Fruit fly (Drosophila melanogaster) whole organism, embryonic: ENCODE results near the gene CG10232.

Experiments used
- ATbp ChIP-seq: fragments of 200-800 bp; sonication (Bioruptor generic); optimal IDR thresholded peaks from 2 replicates; lab custom pipeline; 2017; ENCODE audit warnings: missing biosample characterization, mild to moderate bottlenecking, missing genetic modification characterization, missing genetic modification reagents
- Adf1 ChIP-seq: fragments of 200-800 bp; sonication (Bioruptor generic); IDR thresholded peaks from 2 replicates; pipeline ENCODE4 v1.3.6; 2022; ENCODE audit warnings: missing biosample characterization, missing genetic modification characterization
- CG10462 ChIP-seq: fragments of 200-800 bp; sonication (Bioruptor generic); optimal IDR thresholded peaks from 2 replicates; lab custom pipeline; 2016; ENCODE audit warnings: missing biosample characterization, missing genetic modification characterization
- CG10979 ChIP-seq: fragments of 200-800 bp; sonication (Bioruptor generic); optimal IDR thresholded peaks from 2 replicates; lab custom pipeline; 2018; ENCODE audit warnings: missing biosample characterization, mild to moderate bottlenecking, missing genetic modification characterization, moderate library complexity
- CG11456 ChIP-seq: fragments of 200-800 bp; sonication (Bioruptor generic); IDR thresholded peaks from 3 replicates; pipeline ENCODE4 v1.3.6; 2022; ENCODE audit warnings: missing biosample characterization, missing genetic modification characterization
- CG13123 ChIP-seq: fragments of 200-800 bp; sonication (Bioruptor generic); optimal IDR thresholded peaks from 2 replicates; lab custom pipeline; 2016; ENCODE audit warnings: missing biosample characterization, missing genetic modification characterization
- CG15479 ChIP-seq: fragments of 200-800 bp; sonication (Bioruptor generic); optimal IDR thresholded peaks from 3 replicates; lab custom pipeline; 2019; ENCODE audit warnings: missing biosample characterization, mild to moderate bottlenecking, missing genetic modification characterization, moderate library complexity
- CG15514 ChIP-seq: fragments of 200-800 bp; sonication (Bioruptor generic); optimal IDR thresholded peaks from 3 replicates; lab custom pipeline; 2017; ENCODE audit warnings: missing biosample characterization, missing genetic modification characterization, mild to moderate bottlenecking, moderate library complexity, missing genetic modification reagents
- CG1603 ChIP-seq: fragments of 200-800 bp; sonication (Bioruptor generic); optimal IDR thresholded peaks from 2 replicates; lab custom pipeline; 2019; ENCODE audit warnings: missing biosample characterization, mild to moderate bottlenecking, missing genetic modification characterization, moderate library complexity
- CG1647 ChIP-seq: fragments of 200-800 bp; sonication (Bioruptor generic); optimal IDR thresholded peaks from 3 replicates; lab custom pipeline; 2016; ENCODE audit warnings: missing biosample characterization, missing genetic modification characterization
- CG16815 ChIP-seq: fragments of 200-800 bp; sonication (Bioruptor generic); optimal IDR thresholded peaks from 3 replicates; lab custom pipeline; 2017; ENCODE audit warnings: missing biosample characterization, mild to moderate bottlenecking, missing genetic modification characterization
- CG17802 ChIP-seq: fragments of 200-800 bp; sonication (Bioruptor generic); optimal IDR thresholded peaks from 2 replicates; lab custom pipeline; 2018; ENCODE audit warnings: missing biosample characterization, mild to moderate bottlenecking, missing genetic modification characterization, moderate library complexity
- CG17912 ChIP-seq: fragments of 200-800 bp; sonication (Bioruptor generic); optimal IDR thresholded peaks from 2 replicates; lab custom pipeline; 2018; ENCODE audit warnings: missing biosample characterization, mild to moderate bottlenecking, missing genetic modification characterization
- CG18599 ChIP-seq: fragments of 200-800 bp; sonication (Bioruptor generic); optimal IDR thresholded peaks from 3 replicates; lab custom pipeline; 2017; ENCODE audit warnings: missing biosample characterization, missing genetic modification characterization, mild to moderate bottlenecking, moderate library complexity, missing genetic modification reagents
- CG2120 ChIP-seq: fragments of 200-800 bp; sonication (Bioruptor generic); optimal IDR thresholded peaks from 3 replicates; lab custom pipeline; 2016; ENCODE audit warnings: missing biosample characterization, missing genetic modification characterization
- CG2199 ChIP-seq: fragments of 200-800 bp; sonication (Bioruptor generic); IDR thresholded peaks from 3 replicates; pipeline ENCODE4 v1.3.6; 2022; ENCODE audit warnings: missing biosample characterization, missing genetic modification characterization
- CG30403 ChIP-seq: fragments of 200-800 bp; sonication (Bioruptor generic); optimal IDR thresholded peaks from 3 replicates; lab custom pipeline; 2016; ENCODE audit warnings: missing biosample characterization, missing genetic modification characterization
- CG34224 ChIP-seq: fragments of 200-800 bp; sonication (Bioruptor generic); IDR thresholded peaks from 3 replicates; pipeline ENCODE4 v1.3.6; 2022; ENCODE audit warnings: missing biosample characterization, missing genetic modification characterization; ENCODE audit not compliant: partially characterized antibody
- CG4707 ChIP-seq: fragments of 200-800 bp; sonication (Bioruptor generic); optimal IDR thresholded peaks from 2 replicates; lab custom pipeline; 2018; ENCODE audit warnings: missing biosample characterization, mild to moderate bottlenecking, missing genetic modification characterization, moderate library complexity
- CG6854 ChIP-seq: fragments of 200-800 bp; sonication (Bioruptor generic); optimal IDR thresholded peaks from 3 replicates; lab custom pipeline; 2017; ENCODE audit warnings: missing biosample characterization, mild to moderate bottlenecking, missing genetic modification characterization
- CG7745 ChIP-seq: fragments of 200-800 bp; sonication (Bioruptor generic); optimal IDR thresholded peaks from 2 replicates; lab custom pipeline; 2018; ENCODE audit warnings: missing biosample characterization, mild to moderate bottlenecking, missing genetic modification characterization, moderate library complexity
- D ChIP-seq, 2 experiments: fragments of 200-800 bp in 1 of 2; fragments of >200 bp in 1 of 2; sonication (Bioruptor generic) in 1 of 2; optimal IDR thresholded peaks; 2 replicates in 1 of 2; 3 replicates in 1 of 2; lab custom pipeline; 2017; ENCODE audit warnings: mild to moderate bottlenecking in 1 of 2, missing biosample characterization in 1 of 2, missing genetic modification characterization in 1 of 2, missing genetic modification reagents in 1 of 2
- D19B ChIP-seq: fragments of 200-800 bp; sonication (Bioruptor generic); optimal IDR thresholded peaks from 2 replicates; lab custom pipeline; 2017; ENCODE audit warnings: missing biosample characterization, mild to moderate bottlenecking, missing genetic modification characterization
- Dip3 ChIP-seq: fragments of 200-800 bp; sonication (Bioruptor generic); optimal IDR thresholded peaks from 3 replicates; lab custom pipeline; 2016; ENCODE audit warnings: missing biosample characterization, missing genetic modification characterization
- Dll ChIP-seq: fragments of 200-800 bp; sonication (Bioruptor generic); IDR thresholded peaks from 4 replicates; pipeline ENCODE4 v1.3.6; 2022; ENCODE audit warnings: missing biosample characterization, missing genetic modification characterization; ENCODE audit not compliant: partially characterized antibody
- Ets97D ChIP-seq: fragments of 200-800 bp; sonication (Bioruptor generic); optimal IDR thresholded peaks from 3 replicates; lab custom pipeline; 2016; ENCODE audit warnings: missing biosample characterization, missing genetic modification characterization
- HmgZ ChIP-seq: fragments of 200-800 bp; sonication (Bioruptor generic); optimal IDR thresholded peaks from 2 replicates; lab custom pipeline; 2018; ENCODE audit warnings: missing biosample characterization, mild to moderate bottlenecking, missing genetic modification characterization
- Hr39 ChIP-seq: fragments of >200 bp; optimal IDR thresholded peaks from 2 replicates; lab custom pipeline; 2017
- Kr ChIP-seq: fragments of 200-800 bp; sonication (Bioruptor generic); optimal IDR thresholded peaks from 2 replicates; lab custom pipeline; 2017; ENCODE audit warnings: missing biosample characterization, mild to moderate bottlenecking, missing genetic modification characterization
- Lhr ChIP-seq: fragments of 200-800 bp; sonication (Bioruptor generic); optimal IDR thresholded peaks from 3 replicates; lab custom pipeline; 2017; ENCODE audit warnings: mild to moderate bottlenecking, missing biosample characterization, missing genetic modification reagents, missing genetic modification characterization
- Lpt ChIP-seq: fragments of >200 bp; optimal IDR thresholded peaks from 2 replicates; lab custom pipeline; 2018; ENCODE audit warnings: missing biosample characterization, missing genetic modification characterization
- Myb ChIP-seq: fragments of 200-800 bp; sonication (Bioruptor generic); optimal IDR thresholded peaks from 2 replicates; lab custom pipeline; 2016; ENCODE audit warnings: missing biosample characterization, missing genetic modification characterization
- Oaz ChIP-seq: fragments of 200-800 bp; sonication (Bioruptor generic); IDR thresholded peaks from 2 replicates; pipeline ENCODE4 v1.3.6; 2022; ENCODE audit warnings: missing biosample characterization, missing genetic modification characterization
- PHDP ChIP-seq: fragments of 200-800 bp; sonication (Bioruptor generic); optimal IDR thresholded peaks from 3 replicates; lab custom pipeline; 2018; ENCODE audit warnings: missing biosample characterization, mild to moderate bottlenecking, missing genetic modification characterization, moderate library complexity
- Sry-δ ChIP-seq: fragments of 200-800 bp; sonication (Bioruptor generic); optimal IDR thresholded peaks from 2 replicates; lab custom pipeline; 2016; ENCODE audit warnings: missing biosample characterization, missing genetic modification characterization
- cwo ChIP-seq: fragments of 200-800 bp; sonication (Bioruptor generic); optimal IDR thresholded peaks from 3 replicates; lab custom pipeline; 2017; ENCODE audit warnings: missing biosample characterization, missing genetic modification characterization, mild to moderate bottlenecking, moderate library complexity, missing genetic modification reagents
- dpn ChIP-seq, 2 experiments: fragments of 200-800 bp; sonication (Bioruptor generic); optimal IDR thresholded peaks; 3 replicates each; lab custom pipeline; 2016; ENCODE audit warnings: missing biosample characterization in 2 of 2, missing genetic modification characterization in 2 of 2
- eve ChIP-seq, 2 experiments: fragments of >200 bp; optimal IDR thresholded peaks; 2 replicates each; lab custom pipeline; 2017; ENCODE audit warnings: missing biosample characterization in 2 of 2, missing genetic modification characterization in 2 of 2
- fd102C ChIP-seq: fragments of 200-800 bp; sonication (Bioruptor generic); optimal IDR thresholded peaks from 2 replicates; lab custom pipeline; 2018; ENCODE audit warnings: missing biosample characterization, mild to moderate bottlenecking, missing genetic modification characterization, moderate library complexity
- fu2 ChIP-seq: fragments of 200-800 bp; sonication (Bioruptor generic); optimal IDR thresholded peaks from 2 replicates; lab custom pipeline; 2016; ENCODE audit warnings: missing biosample characterization, missing genetic modification characterization
- kni ChIP-seq: fragments of 200-800 bp; sonication (Bioruptor generic); optimal IDR thresholded peaks from 3 replicates; lab custom pipeline; 2017; ENCODE audit warnings: mild to moderate bottlenecking, missing biosample characterization, missing genetic modification reagents, missing genetic modification characterization
- maf-S ChIP-seq: fragments of 200-800 bp; sonication (Bioruptor generic); optimal IDR thresholded peaks from 2 replicates; lab custom pipeline; 2016; ENCODE audit warnings: missing biosample characterization, missing genetic modification characterization
- nerfin-1 ChIP-seq: fragments of 200-800 bp; sonication (Bioruptor generic); optimal IDR thresholded peaks from 3 replicates; lab custom pipeline; 2019; ENCODE audit warnings: missing biosample characterization, mild to moderate bottlenecking, missing genetic modification characterization, moderate library complexity
- nom ChIP-seq: fragments of 200-800 bp; sonication (Bioruptor generic); optimal IDR thresholded peaks from 2 replicates; lab custom pipeline; 2017; ENCODE audit warnings: missing biosample characterization, missing genetic modification characterization, mild to moderate bottlenecking, moderate library complexity, missing genetic modification reagents
- pita ChIP-seq: fragments of 200-800 bp; sonication (Bioruptor generic); optimal IDR thresholded peaks from 2 replicates; lab custom pipeline; 2017; ENCODE audit warnings: missing biosample characterization, mild to moderate bottlenecking, missing genetic modification characterization
- pum ChIP-seq: fragments of 200-800 bp; sonication (Bioruptor generic); optimal IDR thresholded peaks from 2 replicates; lab custom pipeline; 2016; ENCODE audit warnings: missing biosample characterization, missing genetic modification characterization
- sens ChIP-seq: fragments of 200-800 bp; sonication (Bioruptor generic); peaks from one replicate; lab custom pipeline; 2016; ENCODE audit warnings: missing biosample characterization, missing genetic modification characterization
- ssp ChIP-seq: fragments of 200-800 bp; sonication (Bioruptor generic); IDR thresholded peaks from 2 replicates; pipeline ENCODE4 v1.3.6; 2022; ENCODE audit warnings: missing biosample characterization, missing genetic modification characterization
- stwl ChIP-seq: fragments of 200-800 bp; sonication (Bioruptor generic); optimal IDR thresholded peaks from 3 replicates; lab custom pipeline; 2018; ENCODE audit warnings: missing biosample characterization, mild to moderate bottlenecking, missing genetic modification characterization, moderate library complexity
- sug ChIP-seq: fragments of 200-800 bp; optimal IDR thresholded peaks from 2 replicates; lab custom pipeline; 2019; ENCODE audit warnings: missing biosample characterization, mild to moderate bottlenecking, missing genetic modification characterization, moderate library complexity
- trh ChIP-seq: fragments of 200-800 bp; sonication (Bioruptor generic); optimal IDR thresholded peaks from 2 replicates; lab custom pipeline; 2016; ENCODE audit warnings: missing biosample characterization, missing genetic modification characterization

The CG10232 gene

dm6 chr3R:23679911-23680336 lies 41.5 kb downstream of the CG10232 start, which contains the start of gene eIF3d1 (continued):
- TF ChIP-seq eve (GFP tag; optimal IDR thresholded peaks at IDR 0.05; lab: Kevin White, UChicago) (no peak), pum (GFP tag; lab: Kevin White, UChicago) (peak; percentile 26), Adf1 (no peak), Kr (GFP tag; lab: Kevin White, UChicago) (no peak), CG6854 (GFP tag; lab: Kevin White, UChicago) (no peak), sens (GFP tag; lab: Kevin White, UChicago) (peak; percentile 77), CG10979 (tag; lab: Kevin White, UChicago) (no peak), Sry-δ (GFP tag; lab: Kevin White, UChicago) (peak; percentile 48), CG18599 (no peak), D19B (GFP tag; lab: Kevin White, UChicago) (no peak), stwl (tag; lab: Kevin White, UChicago) (peak; percentile 76), trh (no peak), CG34224 (GFP tag; lab: Robert Waterston, UW) (no peak), nom (GFP tag; lab: Kevin White, UChicago) (no peak), D (optimal IDR thresholded peaks at IDR 0.05; lab: Kevin White, UChicago) (no peak), D (GFP tag; optimal IDR thresholded peaks at IDR 0.05; lab: Kevin White, UChicago) (no peak), Myb (peak; percentile 50), cwo (GFP tag; lab: Kevin White, UChicago) (no peak), CG10462 (no peak), fd102C (no peak), Oaz (GFP tag; lab: Robert Waterston, UW) (no peak), ATbp (GFP tag; lab: Kevin White, UChicago) (no peak), PHDP (tag; lab: Kevin White, UChicago) (no peak), Dll (GFP tag; lab: Robert Waterston, UW) (peak; percentile 29; the same call in 1 of the 4 replicates), CG2199 (GFP tag; lab: Robert Waterston, UW) (no peak), Hr39 (lab: Kevin White, UChicago) (no peak), CG2120 (peak; percentile 34), CG15514 (peak; percentile 88), nerfin-1 (tag; lab: Kevin White, UChicago) (no peak), CG13123 (GFP tag; lab: Kevin White, UChicago) (no peak), dpn (GFP tag; optimal IDR thresholded peaks at IDR 0.05; lab: Kevin White, UChicago) (peak in 1 of 2 experiments; percentile 35), CG11456 (no peak), CG7745 (tag; lab: Kevin White, UChicago) (no peak), Ets97D (GFP tag; lab: Kevin White, UChicago) (peak; percentile 77), CG15479 (GFP tag; lab: Kevin White, UChicago) (no peak), CG1603 (no peak), sug (tag; lab: Kevin White, UChicago) (no peak), Lpt (GFP tag; lab: Kevin White, UChicago) (no peak), CG30403 (peak; percentile 20), kni (GFP tag; lab: Kevin White, UChicago) (peak; percentile 90), fu2 (GFP tag; lab: Kevin White, UChicago) (peak; percentile 23), CG17802 (tag; lab: Kevin White, UChicago) (no peak), CG4707 (no peak), CG16815 (GFP tag; lab: Kevin White, UChicago) (no peak), ssp (GFP tag; lab: Robert Waterston, UW) (no peak), CG17912 (no peak), maf-S (GFP tag; lab: Kevin White, UChicago) (no peak), Dip3 (GFP tag; lab: Kevin White, UChicago) (no peak), CG1647 (GFP tag; lab: Kevin White, UChicago) (no peak), Lhr (GFP tag; lab: Kevin White, UChicago) (peak; percentile 73), pita (GFP tag; lab: Kevin White, UChicago) (no peak), HmgZ (tag; lab: Kevin White, UChicago) (peak; percentile 44)
